Fruit fly (Drosophila melanogaster) whole organism, embryonic: ENCODE data around the gene Ocrl.
A peak's percentile ranks its signal among the peaks of the same experiment; 100 is the strongest.

Experiments used
- Antp ChIP-seq: fragments of 200-800 bp; sonication (Bioruptor generic); optimal IDR thresholded peaks from 3 replicates; lab custom pipeline; 2016; ENCODE audit warnings: missing biosample characterization, missing genetic modification characterization
- BEAF-32 ChIP-seq: fragments of 200-800 bp; sonication (Bioruptor generic); optimal IDR thresholded peaks from 3 replicates; lab custom pipeline; 2017; ENCODE audit warnings: missing biosample characterization, missing genetic modification characterization, mild to moderate bottlenecking, moderate library complexity, missing genetic modification reagents
- CG10543 ChIP-seq: fragments of 200-800 bp; sonication (Bioruptor generic); optimal IDR thresholded peaks from 3 replicates; lab custom pipeline; 2017; ENCODE audit warnings: missing biosample characterization, mild to moderate bottlenecking, missing genetic modification characterization, moderate library complexity
- CG11093 ChIP-seq: fragments of 200-800 bp; sonication (Bioruptor generic); IDR thresholded peaks from 3 replicates; pipeline ENCODE4 v1.3.6; 2022; ENCODE audit warnings: missing biosample characterization, missing genetic modification characterization
- CG12219 ChIP-seq: fragments of 200-800 bp; sonication (Bioruptor generic); optimal IDR thresholded peaks from 3 replicates; lab custom pipeline; 2018; ENCODE audit warnings: missing biosample characterization, mild to moderate bottlenecking, missing genetic modification characterization
- CG12299 ChIP-seq: fragments of 200-800 bp; sonication (Bioruptor generic); optimal IDR thresholded peaks from 2 replicates; lab custom pipeline; 2018; ENCODE audit warnings: missing biosample characterization, mild to moderate bottlenecking, missing genetic modification characterization
- CG1233 ChIP-seq: fragments of 200-800 bp; sonication (Bioruptor generic); optimal IDR thresholded peaks from 4 replicates; lab custom pipeline; 2018; ENCODE audit warnings: missing biosample characterization, mild to moderate bottlenecking, missing genetic modification characterization
- CG13424 ChIP-seq: fragments of 200-800 bp; sonication (Bioruptor generic); optimal IDR thresholded peaks from 2 replicates; lab custom pipeline; 2019; ENCODE audit warnings: missing biosample characterization, mild to moderate bottlenecking, missing genetic modification characterization, moderate library complexity
- CG17385 ChIP-seq: fragments of 200-800 bp; sonication (Bioruptor generic); optimal IDR thresholded peaks from 3 replicates; lab custom pipeline; 2018; ENCODE audit warnings: missing biosample characterization, mild to moderate bottlenecking, missing genetic modification characterization
- CG17612 ChIP-seq: fragments of 200-800 bp; sonication (Bioruptor generic); IDR thresholded peaks from 2 replicates; pipeline ENCODE4 v1.3.6; 2022; ENCODE audit warnings: missing biosample characterization, missing genetic modification characterization
- CG1832 ChIP-seq: fragments of 200-800 bp; sonication (Bioruptor generic); optimal IDR thresholded peaks from 2 replicates; lab custom pipeline; 2017; ENCODE audit warnings: missing biosample characterization, mild to moderate bottlenecking, missing genetic modification characterization, inconsistent platforms
- CG30020 ChIP-seq: fragments of 200-800 bp; optimal IDR thresholded peaks from 2 replicates; lab custom pipeline; 2019; ENCODE audit warnings: missing biosample characterization, mild to moderate bottlenecking, missing genetic modification characterization, moderate library complexity
- CG32772 ChIP-seq: fragments of 200-800 bp; sonication (Bioruptor generic); IDR thresholded peaks from 2 replicates; pipeline ENCODE4 v1.3.6; 2022; ENCODE audit warnings: missing biosample characterization, missing genetic modification characterization
- CG42726 ChIP-seq: fragments of 200-800 bp; sonication (Bioruptor generic); IDR thresholded peaks from 2 replicates; pipeline ENCODE4 v1.3.6; 2022; ENCODE audit warnings: missing biosample characterization, missing genetic modification characterization; ENCODE audit not compliant: partially characterized antibody
- CG4282 ChIP-seq: fragments of 200-800 bp; sonication (Bioruptor generic); optimal IDR thresholded peaks from 2 replicates; lab custom pipeline; 2016; ENCODE audit warnings: missing biosample characterization, missing genetic modification characterization
- CG4730 ChIP-seq: fragments of 200-800 bp; sonication (Bioruptor generic); IDR thresholded peaks from 2 replicates; pipeline ENCODE4 v1.3.6; 2022; ENCODE audit warnings: missing biosample characterization, missing genetic modification characterization
- CG6813 ChIP-seq: fragments of 200-800 bp; sonication (Bioruptor generic); optimal IDR thresholded peaks from 2 replicates; lab custom pipeline; 2017; ENCODE audit warnings: missing biosample characterization, missing genetic modification characterization, mild to moderate bottlenecking, moderate library complexity, missing genetic modification reagents
- CG7839 ChIP-seq: fragments of 200-800 bp; sonication (Bioruptor generic); optimal IDR thresholded peaks from 3 replicates; lab custom pipeline; 2018; ENCODE audit warnings: missing biosample characterization, mild to moderate bottlenecking, missing genetic modification characterization, moderate library complexity
- CoRest ChIP-seq: fragments of 200-800 bp; sonication (Bioruptor generic); optimal IDR thresholded peaks from 3 replicates; lab custom pipeline; 2018; ENCODE audit warnings: missing biosample characterization, mild to moderate bottlenecking, missing genetic modification characterization, moderate library complexity
- Dll ChIP-seq: fragments of 200-800 bp; sonication (Bioruptor generic); IDR thresholded peaks from 4 replicates; pipeline ENCODE4 v1.3.6; 2022; ENCODE audit warnings: missing biosample characterization, missing genetic modification characterization; ENCODE audit not compliant: partially characterized antibody
- Dref ChIP-seq: fragments of 200-800 bp; sonication (Bioruptor generic); IDR thresholded peaks from 2 replicates; pipeline ENCODE4 v1.3.6; 2022; ENCODE audit warnings: missing biosample characterization, missing genetic modification characterization
- E2f1 ChIP-seq: fragments of 200-800 bp; sonication (Bioruptor generic); IDR thresholded peaks from 2 replicates; pipeline ENCODE4 v1.3.6; 2022; ENCODE audit warnings: missing biosample characterization, missing genetic modification characterization
- Fer2 ChIP-seq: fragments of 200-800 bp; sonication (Bioruptor generic); optimal IDR thresholded peaks from 2 replicates; lab custom pipeline; 2018; ENCODE audit warnings: missing biosample characterization, mild to moderate bottlenecking, missing genetic modification characterization, moderate library complexity
- HmgD ChIP-seq: fragments of 200-800 bp; sonication (Bioruptor generic); optimal IDR thresholded peaks from 3 replicates; lab custom pipeline; 2016; ENCODE audit warnings: missing biosample characterization, missing genetic modification characterization
- Hmr ChIP-seq: fragments of 200-800 bp; sonication (Bioruptor generic); optimal IDR thresholded peaks from 3 replicates; lab custom pipeline; 2017; ENCODE audit warnings: mild to moderate bottlenecking, missing biosample characterization, missing genetic modification reagents, missing genetic modification characterization
- Hr51 ChIP-seq, 2 experiments: fragments of 200-800 bp; sonication (Bioruptor generic); optimal IDR thresholded peaks; 2 replicates in 1 of 2; 3 replicates in 1 of 2; lab custom pipeline; 2016 to 2018; ENCODE audit warnings: missing biosample characterization in 2 of 2, missing genetic modification characterization in 2 of 2, mild to moderate bottlenecking in 1 of 2, moderate library complexity in 1 of 2
- Kr ChIP-seq: fragments of 200-800 bp; sonication (Bioruptor generic); optimal IDR thresholded peaks from 2 replicates; lab custom pipeline; 2017; ENCODE audit warnings: missing biosample characterization, mild to moderate bottlenecking, missing genetic modification characterization
- NK7.1 ChIP-seq: fragments of 200-800 bp; sonication (Bioruptor generic); optimal IDR thresholded peaks from 3 replicates; lab custom pipeline; 2016; ENCODE audit warnings: missing biosample characterization, missing genetic modification characterization
- Nf-YB ChIP-seq: fragments of 200-800 bp; sonication (Bioruptor generic); optimal IDR thresholded peaks from 3 replicates; lab custom pipeline; 2019; ENCODE audit warnings: missing biosample characterization, mild to moderate bottlenecking, missing genetic modification characterization, moderate library complexity
- Spps ChIP-seq: fragments of 200-800 bp; sonication (Bioruptor generic); optimal IDR thresholded peaks from 2 replicates; lab custom pipeline; 2018; ENCODE audit warnings: missing biosample characterization, mild to moderate bottlenecking, missing genetic modification characterization
- Taf1 ChIP-seq: fragments of 200-800 bp; sonication (Bioruptor generic); IDR thresholded peaks from 2 replicates; pipeline ENCODE4 v1.3.6; 2022; ENCODE audit warnings: missing biosample characterization, missing genetic modification characterization
- Tbp ChIP-seq: fragments of >200 bp; optimal IDR thresholded peaks from 2 replicates; lab custom pipeline; 2018; ENCODE audit warnings: missing biosample characterization, missing genetic modification characterization
- Xrp1 ChIP-seq: fragments of 200-800 bp; sonication (Bioruptor generic); IDR thresholded peaks from 2 replicates; pipeline ENCODE4 v1.3.6; 2022; ENCODE audit warnings: missing biosample characterization, missing genetic modification characterization
- fd3F ChIP-seq: fragments of 200-800 bp; sonication (Bioruptor generic); optimal IDR thresholded peaks from 2 replicates; lab custom pipeline; 2018; ENCODE audit warnings: missing biosample characterization, mild to moderate bottlenecking, missing genetic modification characterization, moderate library complexity
- fd64A ChIP-seq: fragments of 200-800 bp; sonication (Bioruptor generic); optimal IDR thresholded peaks from 3 replicates; lab custom pipeline; 2018; ENCODE audit warnings: missing biosample characterization, mild to moderate bottlenecking, missing genetic modification characterization
- grn ChIP-seq: fragments of 200-800 bp; sonication (Bioruptor generic); optimal IDR thresholded peaks from 3 replicates; lab custom pipeline; 2017; ENCODE audit warnings: missing biosample characterization, missing genetic modification characterization
- gro ChIP-seq: fragments of 200-800 bp; sonication (Bioruptor generic); optimal IDR thresholded peaks from 2 replicates; lab custom pipeline; 2016; ENCODE audit warnings: missing biosample characterization, missing genetic modification characterization
- inv ChIP-seq: fragments of 200-800 bp; sonication (Bioruptor generic); IDR thresholded peaks from 2 replicates; pipeline ENCODE4 v1.3.6; 2022; ENCODE audit warnings: missing biosample characterization, missing genetic modification characterization; ENCODE audit not compliant: partially characterized antibody
- lov ChIP-seq, 2 experiments: fragments of 200-800 bp in 1 of 2; fragments of >200 bp in 1 of 2; sonication (Bioruptor generic) in 1 of 2; IDR thresholded peaks in 1 of 2; optimal IDR thresholded peaks in 1 of 2; 2 replicates in 1 of 2; 3 replicates in 1 of 2; pipeline versions ENCODE4 v1.3.6 to Lab custom; 2017 to 2022; ENCODE audit warnings: missing biosample characterization in 1 of 2, missing genetic modification characterization in 1 of 2
- luna ChIP-seq: fragments of 200-800 bp; sonication (Bioruptor generic); optimal IDR thresholded peaks from 2 replicates; lab custom pipeline; 2016; ENCODE audit warnings: missing biosample characterization, missing genetic modification characterization
- nau ChIP-seq: fragments of 200-800 bp; sonication (Bioruptor generic); optimal IDR thresholded peaks from 3 replicates; lab custom pipeline; 2017; ENCODE audit warnings: missing biosample characterization, mild to moderate bottlenecking, missing genetic modification characterization, missing genetic modification reagents
- oc ChIP-seq: fragments of 200-800 bp; sonication (Bioruptor generic); optimal IDR thresholded peaks from 2 replicates; lab custom pipeline; 2018; ENCODE audit warnings: missing biosample characterization, mild to moderate bottlenecking, missing genetic modification characterization, moderate library complexity
- pzg ChIP-seq: fragments of 200-800 bp; sonication (Bioruptor generic); optimal IDR thresholded peaks from 3 replicates; lab custom pipeline; 2018; ENCODE audit warnings: missing biosample characterization, mild to moderate bottlenecking, missing genetic modification characterization, moderate library complexity
- sc ChIP-seq, 3 experiments: fragments of >200 bp in 2 of 3; fragments of 200-800 bp in 1 of 3; sonication (Bioruptor generic) in 1 of 3; optimal IDR thresholded peaks; 2 replicates in 2 of 3; 3 replicates in 1 of 3; lab custom pipeline; 2017; ENCODE audit warnings: mild to moderate bottlenecking in 1 of 3, missing biosample characterization in 1 of 3, missing genetic modification characterization in 1 of 3, missing genetic modification reagents in 1 of 3
- sima ChIP-seq: fragments of 200-800 bp; sonication (Bioruptor generic); optimal IDR thresholded peaks from 2 replicates; lab custom pipeline; 2016; ENCODE audit warnings: missing biosample characterization, missing genetic modification characterization
- zen2 ChIP-seq: fragments of 200-800 bp; sonication (Bioruptor generic); IDR thresholded peaks from 3 replicates; pipeline ENCODE4 v1.3.6; 2022; ENCODE audit warnings: missing biosample characterization, missing genetic modification characterization; ENCODE audit not compliant: partially characterized antibody
- zf30C ChIP-seq: fragments of 200-800 bp; sonication (Bioruptor generic); optimal IDR thresholded peaks from 3 replicates; lab custom pipeline; 2018; ENCODE audit warnings: missing biosample characterization, mild to moderate bottlenecking, missing genetic modification characterization

Ocrl gene

dm6 chrX:1947178-1947872 is 24.5 kb downstream of the Ocrl start (continued):
- TF ChIP-seq Antp (GFP tag; lab: Kevin White, UChicago) (peak; percentile 95), HmgD (GFP tag; lab: Kevin White, UChicago) (peak; percentile 72), Xrp1 (GFP tag; lab: Robert Waterston, UW) (peak; percentile 99), nau (GFP tag; lab: Kevin White, UChicago) (peak; percentile 93), Tbp (GFP tag; lab: Kevin White, UChicago) (no peak), grn (GFP tag; lab: Kevin White, UChicago) (peak; percentile 68), lov (optimal IDR thresholded peaks at IDR 0.05; lab: Kevin White, UChicago) (no peak), lov (GFP tag; IDR thresholded peaks at IDR 0.05; lab: Robert Waterston, UW) (peak; percentile 98), Hr51 (GFP tag; optimal IDR thresholded peaks at IDR 0.05; lab: Kevin White, UChicago) (peak; percentile 93 to 94), inv (GFP tag; lab: Robert Waterston, UW) (no peak), CoRest (tag; lab: Kevin White, UChicago) (peak; percentile 96), CG1832 (no peak), CG42726 (GFP tag; lab: Robert Waterston, UW) (no peak), zen2 (GFP tag; lab: Robert Waterston, UW) (no peak), CG6813 (GFP tag; lab: Kevin White, UChicago) (peak; percentile 93), Kr (GFP tag; lab: Kevin White, UChicago) (peak; percentile 78), CG12299 (tag; lab: Kevin White, UChicago) (peak; percentile 95), CG32772 (GFP tag; lab: Robert Waterston, UW) (peak; percentile 95), Dll (GFP tag; lab: Robert Waterston, UW) (no peak), pzg (GFP tag; lab: Kevin White, UChicago) (no peak), CG1233 (peak; percentile 96), E2f1 (GFP tag; lab: Robert Waterston, UW) (peak; percentile 93), NK7.1 (GFP tag; lab: Kevin White, UChicago) (peak; percentile 88), CG4282 (peak; percentile 81), Nf-YB (peak; percentile 87), Dref (0 out of 2 replicates have a peak, but pooled peaks have one; percentile 14), Taf1 (peak; percentile 54; the same call in 1 of the 2 replicates), BEAF-32 (GFP tag; lab: Kevin White, UChicago) (peak; percentile 7), CG10543 (GFP tag; lab: Kevin White, UChicago) (peak; percentile 57), sc (optimal IDR thresholded peaks at IDR 0.05; lab: Kevin White, UChicago) (no peak), sc (GFP tag; optimal IDR thresholded peaks at IDR 0.05; lab: Kevin White, UChicago) (peak; percentile 98), CG13424 (tag; lab: Kevin White, UChicago) (peak; percentile 97), Spps (peak; percentile 98), Fer2 (tag; lab: Kevin White, UChicago) (peak; percentile 84), CG17612 (GFP tag; lab: Robert Waterston, UW) (peak; percentile 68; the same call in 1 of the 2 replicates), Hmr (GFP tag; lab: Kevin White, UChicago) (peak; percentile 88), CG30020 (tag; lab: Kevin White, UChicago) (peak; percentile 82), CG12219 (GFP tag; lab: Kevin White, UChicago) (peak; percentile 98), zf30C (GFP tag; lab: Kevin White, UChicago) (no peak), fd64A (GFP tag; lab: Kevin White, UChicago) (peak; percentile 98), oc (peak; percentile 98), CG11093 (GFP tag; lab: Robert Waterston, UW) (peak; percentile 94), CG17385 (GFP tag; lab: Kevin White, UChicago) (peak; percentile 93), fd3F (GFP tag; lab: Kevin White, UChicago) (peak; percentile 80), CG4730 (GFP tag; lab: Robert Waterston, UW) (peak; percentile 89), luna (peak; percentile 37), sima (GFP tag; lab: Kevin White, UChicago) (peak; percentile 50), CG7839 (tag; lab: Kevin White, UChicago) (peak; percentile 96), gro (GFP tag; lab: Kevin White, UChicago) (peak; percentile 71)
